Worm (Caenorhabditis elegans) whole organism, L2 larva: ENCODE data around the gene C14A4.12.

Source experiments
- C34F6.9 ChIP-seq: fragments of 150-350 bp; optimal IDR thresholded peaks from 2 replicates; lab custom pipeline; 2014; ENCODE audit warnings: missing biosample characterization, missing genetic modification characterization
- F13H6.1 ChIP-seq: sonication (generic microtip); optimal IDR thresholded peaks from 2 replicates; lab custom pipeline; 2016; ENCODE audit warnings: missing genetic modification characterization, missing compliant biosample characterization
- R02D3.7 ChIP-seq: fragments of 150-350 bp; optimal IDR thresholded peaks from 2 replicates; lab custom pipeline; 2014; ENCODE audit warnings: missing biosample characterization, missing genetic modification characterization
- Y55F3AM.14 ChIP-seq: fragments of 200-800 bp; sonication (Bioruptor generic); optimal IDR thresholded peaks from 2 replicates; lab custom pipeline; 2018; ENCODE audit warnings: mild to moderate bottlenecking, missing genetic modification characterization, missing compliant biosample characterization
- ZK546.5 ChIP-seq: sonication (generic microtip); optimal IDR thresholded peaks from 2 replicates; lab custom pipeline; 2017; ENCODE audit warnings: missing biosample characterization, missing genetic modification characterization
- alr-1 ChIP-seq: fragments of 150-350 bp; optimal IDR thresholded peaks from 2 replicates; lab custom pipeline; 2014; ENCODE audit warnings: missing biosample characterization, missing genetic modification characterization
- aly-2 ChIP-seq: fragments of 150-350 bp; optimal IDR thresholded peaks from 2 replicates; lab custom pipeline; 2014; ENCODE audit warnings: missing biosample characterization, missing genetic modification characterization
- ama-1 ChIP-seq: fragments of 150-350 bp; optimal IDR thresholded peaks from 2 replicates; lab custom pipeline; 2018; ENCODE audit warnings: inconsistent platforms
- blmp-1 ChIP-seq: sonication (generic microtip); optimal IDR thresholded peaks from 2 replicates; lab custom pipeline; 2017; ENCODE audit warnings: missing genetic modification characterization, mild to moderate bottlenecking, missing compliant biosample characterization, antibody characterized with exemption, moderate library complexity; ENCODE audit not compliant: insufficient read depth
- ceh-16 ChIP-seq: fragments of 150-350 bp; optimal IDR thresholded peaks from 2 replicates; lab custom pipeline; 2014; ENCODE audit warnings: missing biosample characterization, missing genetic modification characterization
- ceh-82 ChIP-seq: fragments of 150-350 bp; optimal IDR thresholded peaks from 2 replicates; lab custom pipeline; 2014; ENCODE audit warnings: missing biosample characterization, missing genetic modification characterization
- crh-2 ChIP-seq: sonication (generic microtip); optimal IDR thresholded peaks from 2 replicates; lab custom pipeline; 2017; ENCODE audit warnings: missing biosample characterization, missing genetic modification characterization
- dmd-4 ChIP-seq: sonication (generic microtip); optimal IDR thresholded peaks from 2 replicates; lab custom pipeline; 2017; ENCODE audit warnings: missing biosample characterization, missing genetic modification characterization
- egl-27 ChIP-seq: sonication (generic microtip); optimal IDR thresholded peaks from 3 replicates; lab custom pipeline; 2017; ENCODE audit warnings: missing biosample characterization, missing genetic modification reagents, missing genetic modification characterization
- elt-1 ChIP-seq: fragments of 150-350 bp; optimal IDR thresholded peaks from 2 replicates; lab custom pipeline; 2014; ENCODE audit warnings: missing biosample characterization, missing genetic modification characterization
- elt-3 ChIP-seq: sonication (generic microtip); optimal IDR thresholded peaks from 2 replicates; lab custom pipeline; 2017; ENCODE audit warnings: missing biosample characterization, missing genetic modification characterization
- fos-1 ChIP-seq: fragments of 150-350 bp; optimal IDR thresholded peaks from 2 replicates; lab custom pipeline; 2014; ENCODE audit warnings: missing biosample characterization, missing genetic modification characterization
- gmeb-1 ChIP-seq: fragments of 150-350 bp; optimal IDR thresholded peaks from 2 replicates; lab custom pipeline; 2014; ENCODE audit warnings: missing biosample characterization, missing genetic modification characterization
- lin-11 ChIP-seq: fragments of 150-350 bp; sonication (generic microtip); optimal IDR thresholded peaks from 2 replicates; lab custom pipeline; 2014; ENCODE audit warnings: missing biosample characterization, missing genetic modification characterization, inconsistent platforms, mixed read lengths
- lin-13 ChIP-seq: fragments of 150-350 bp; optimal IDR thresholded peaks from 2 replicates; lab custom pipeline; 2014; ENCODE audit warnings: missing biosample characterization, missing genetic modification reagents, missing genetic modification characterization
- lin-39 ChIP-seq: fragments of 150-350 bp; optimal IDR thresholded peaks from 2 replicates; lab custom pipeline; 2014; ENCODE audit warnings: missing biosample characterization, missing genetic modification reagents, missing genetic modification characterization
- lsy-2 ChIP-seq, 2 experiments: fragments of 150-350 bp in 1 of 2; sonication (generic microtip) in 1 of 2; optimal IDR thresholded peaks; 2 replicates each; lab custom pipeline; 2014 to 2017; ENCODE audit warnings: missing biosample characterization in 2 of 2, missing genetic modification characterization in 2 of 2
- mab-5 ChIP-seq: fragments of 150-350 bp; optimal IDR thresholded peaks from 2 replicates; lab custom pipeline; 2014; ENCODE audit warnings: missing biosample characterization, missing genetic modification characterization
- mbf-1 ChIP-seq: sonication (generic microtip); optimal IDR thresholded peaks from 2 replicates; lab custom pipeline; 2017; ENCODE audit warnings: missing biosample characterization, missing genetic modification characterization
- mdl-1 ChIP-seq, 2 experiments: fragments of 150-350 bp in 1 of 2; sonication (generic microtip) in 1 of 2; optimal IDR thresholded peaks; 2 replicates each; lab custom pipeline; 2017; ENCODE audit warnings: missing biosample characterization in 2 of 2, missing genetic modification characterization in 2 of 2
- nhr-10 ChIP-seq: sonication (generic microtip); optimal IDR thresholded peaks from 2 replicates; lab custom pipeline; 2017; ENCODE audit warnings: missing biosample characterization, missing genetic modification characterization
- nhr-11 ChIP-seq: fragments of 150-350 bp; optimal IDR thresholded peaks from 2 replicates; lab custom pipeline; 2014; ENCODE audit warnings: missing biosample characterization, missing genetic modification characterization
- nhr-12 ChIP-seq: fragments of 150-350 bp; optimal IDR thresholded peaks from 2 replicates; lab custom pipeline; 2014; ENCODE audit warnings: missing biosample characterization, missing genetic modification characterization
- nhr-129 ChIP-seq: fragments of 150-350 bp; optimal IDR thresholded peaks from 2 replicates; lab custom pipeline; 2014; ENCODE audit warnings: missing biosample characterization, missing genetic modification characterization
- nhr-21 ChIP-seq: fragments of 150-350 bp; optimal IDR thresholded peaks from 2 replicates; lab custom pipeline; 2014; ENCODE audit warnings: missing biosample characterization, missing genetic modification characterization
- nhr-23 ChIP-seq: fragments of 150-350 bp; optimal IDR thresholded peaks from 2 replicates; lab custom pipeline; 2014; ENCODE audit warnings: missing biosample characterization, missing genetic modification reagents, missing genetic modification characterization
- nhr-237 ChIP-seq: fragments of 150-350 bp; optimal IDR thresholded peaks from 2 replicates; lab custom pipeline; 2014; ENCODE audit warnings: missing biosample characterization, missing genetic modification characterization
- nhr-25 ChIP-seq: fragments of 150-350 bp; sonication (generic microtip); optimal IDR thresholded peaks from 3 replicates; lab custom pipeline; 2014; ENCODE audit warnings: missing biosample characterization, missing genetic modification characterization
- nhr-6 ChIP-seq: fragments of 150-350 bp; optimal IDR thresholded peaks from 2 replicates; lab custom pipeline; 2014; ENCODE audit warnings: missing biosample characterization, missing genetic modification characterization
- nhr-77 ChIP-seq: fragments of 150-350 bp; optimal IDR thresholded peaks from 2 replicates; lab custom pipeline; 2014; ENCODE audit warnings: missing biosample characterization, missing genetic modification characterization
- peb-1 ChIP-seq: fragments of 150-350 bp; optimal IDR thresholded peaks from 2 replicates; lab custom pipeline; 2014; ENCODE audit warnings: missing biosample characterization, missing genetic modification characterization
- sem-4 ChIP-seq: fragments of 150-350 bp; optimal IDR thresholded peaks from 2 replicates; lab custom pipeline; 2014; ENCODE audit warnings: missing biosample characterization, missing genetic modification reagents, missing genetic modification characterization
- skn-1 ChIP-seq: sonication (generic microtip); optimal IDR thresholded peaks from 2 replicates; lab custom pipeline; 2017; ENCODE audit warnings: missing biosample characterization, missing genetic modification characterization
- sma-3 ChIP-seq: sonication (generic microtip); optimal IDR thresholded peaks from 2 replicates; lab custom pipeline; 2016; ENCODE audit warnings: missing genetic modification reagents, missing genetic modification characterization, missing compliant biosample characterization
- sma-9 ChIP-seq, 2 experiments: fragments of 150-350 bp in 1 of 2; sonication (generic microtip) in 1 of 2; optimal IDR thresholded peaks; 2 replicates each; lab custom pipeline; 2014 to 2016; ENCODE audit warnings: missing genetic modification characterization in 2 of 2, mild to moderate bottlenecking in 1 of 2, missing biosample characterization in 1 of 2, missing compliant biosample characterization in 1 of 2, missing genetic modification reagents in 1 of 2, moderate library complexity in 1 of 2
- snpc-4 ChIP-seq: fragments of 150-350 bp; optimal IDR thresholded peaks from 2 replicates; lab custom pipeline; 2014; ENCODE audit warnings: missing biosample characterization, missing genetic modification characterization
- unc-39 ChIP-seq: fragments of 150-350 bp; optimal IDR thresholded peaks from 2 replicates; lab custom pipeline; 2014; ENCODE audit warnings: missing biosample characterization, missing genetic modification characterization
- unc-55 ChIP-seq: fragments of 150-350 bp; sonication (generic microtip); optimal IDR thresholded peaks from 3 replicates; lab custom pipeline; 2014; ENCODE audit warnings: missing biosample characterization, missing genetic modification reagents, missing genetic modification characterization
- unc-62 ChIP-seq: fragments of 150-350 bp; optimal IDR thresholded peaks from 2 replicates; lab custom pipeline; 2014; ENCODE audit warnings: missing biosample characterization, missing genetic modification reagents, missing genetic modification characterization
- zag-1 ChIP-seq: fragments of 150-350 bp; optimal IDR thresholded peaks from 2 replicates; lab custom pipeline; 2014; ENCODE audit warnings: missing biosample characterization, missing genetic modification characterization
- ztf-1 ChIP-seq: fragments of 200-800 bp; sonication (Bioruptor generic); conservative IDR thresholded peaks from 2 replicates; pipeline ENCODE4 v1.3.6; 2022; ENCODE audit warnings: missing genetic modification characterization, missing compliant biosample characterization
- ztf-11 ChIP-seq: sonication (generic microtip); optimal IDR thresholded peaks from 2 replicates; lab custom pipeline; 2017; ENCODE audit warnings: missing biosample characterization, missing genetic modification characterization
- ztf-4 ChIP-seq: fragments of 150-350 bp; optimal IDR thresholded peaks from 2 replicates; lab custom pipeline; 2014; ENCODE audit warnings: missing biosample characterization, missing genetic modification characterization

C14A4.12 gene

ce11 chrII:10612743-10613142 lies at the start of gene C14A4.12:
Gene C14A4.12, plus strand, starts transcription at chrII:10613043.
- TF ChIP-seq nhr-6 (no peak), nhr-129 (tag; lab: Kevin White, UChicago) (no peak), nhr-23 (tag; lab: Kevin White, UChicago) (no peak), lin-11 (no peak), nhr-12 (tag; lab: Kevin White, UChicago) (no peak), alr-1 (tag; lab: Kevin White, UChicago) (no peak), sem-4 (tag; lab: Kevin White, UChicago) (no peak), lin-13 (GFP tag; lab: Kevin White, UChicago) (no peak), mab-5 (tag; lab: Kevin White, UChicago) (no peak), ceh-16 (tag; lab: Kevin White, UChicago) (no peak), elt-1 (no peak), sma-9 (GFP tag; optimal IDR thresholded peaks at IDR 0.05; lab: Kevin White, UChicago) (no peak), sma-9 (tag; optimal IDR thresholded peaks at IDR 0.05; lab: Kevin White, UChicago) (no peak), ztf-4 (tag; lab: Kevin White, UChicago) (no peak), unc-39 (tag; lab: Kevin White, UChicago) (no peak), F13H6.1 (tag; lab: Kevin White, UChicago) (no peak)

- TF ChIP-seq unc-62 (peak; percentile 98), elt-1 (peak; percentile 47), nhr-23 (tag; lab: Kevin White, UChicago) (peak; percentile 62), ceh-82 (tag; lab: Kevin White, UChicago) (peak; percentile 98), aly-2 (peak; percentile 81), nhr-11 (peak; percentile 98), mab-5 (tag; lab: Kevin White, UChicago) (peak; percentile 98), ztf-4 (tag; lab: Kevin White, UChicago) (peak; percentile 100), nhr-10 (peak; percentile 95), ztf-11 (tag; lab: Kevin White, UChicago) (peak; percentile 87), lsy-2 (tag; optimal IDR thresholded peaks at IDR 0.05; lab: Kevin White, UChicago) (peak; percentile 98 to 99), nhr-77 (tag; lab: Kevin White, UChicago) (peak; percentile 99), ama-1 (lab: Kevin White, UChicago) (peak; percentile 97), fos-1 (tag; lab: Kevin White, UChicago) (peak; percentile 100), sma-9 (GFP tag; optimal IDR thresholded peaks at IDR 0.05; lab: Kevin White, UChicago) (peak; percentile 100), sma-9 (tag; optimal IDR thresholded peaks at IDR 0.05; lab: Kevin White, UChicago) (peak; percentile 49), nhr-6 (peak; percentile 100), nhr-25 (peak; percentile 100), nhr-12 (tag; lab: Kevin White, UChicago) (peak; percentile 84), C34F6.9 (tag; lab: Kevin White, UChicago) (peak; percentile 100), dmd-4 (tag; lab: Kevin White, UChicago) (peak; percentile 78), blmp-1 (tag; lab: Kevin White, UChicago) (peak; percentile 97), ZK546.5 (tag; lab: Kevin White, UChicago) (peak; percentile 93), mbf-1 (peak; percentile 70), gmeb-1 (tag; lab: Kevin White, UChicago) (peak; percentile 100), skn-1 (peak; percentile 100), R02D3.7 (peak; percentile 91), ceh-16 (tag; lab: Kevin White, UChicago) (peak; percentile 100), lin-13 (GFP tag; lab: Kevin White, UChicago) (peak; percentile 100), unc-39 (tag; lab: Kevin White, UChicago) (peak; percentile 57), elt-3 (no peak), sem-4 (tag; lab: Kevin White, UChicago) (peak; percentile 100), nhr-21 (tag; lab: Kevin White, UChicago) (peak; percentile 100), lin-39 (tag; lab: Kevin White, UChicago) (peak; percentile 99), crh-2 (peak; percentile 100), sma-3 (GFP tag; lab: Kevin White, UChicago) (peak; percentile 100), alr-1 (tag; lab: Kevin White, UChicago) (no peak), nhr-129 (tag; lab: Kevin White, UChicago) (peak; percentile 99), snpc-4 (peak; percentile 95), zag-1 (tag; lab: Kevin White, UChicago) (peak; percentile 100), peb-1 (tag; lab: Kevin White, UChicago) (peak; percentile 55), lin-11 (peak; percentile 98), mdl-1 (tag; optimal IDR thresholded peaks at IDR 0.05; lab: Kevin White, UChicago) (peak; percentile 39 to 97), Y55F3AM.14 (GFP tag; lab: Kevin White, UChicago) (peak; percentile 99), egl-27 (tag; lab: Kevin White, UChicago) (peak; percentile 100), F13H6.1 (tag; lab: Kevin White, UChicago) (peak; percentile 100), nhr-237 (tag; lab: Kevin White, UChicago) (peak; percentile 93), unc-55 (GFP tag; lab: Kevin White, UChicago) (peak; percentile 100), ztf-1 (GFP tag; lab: Robert Waterston, UW) (peak; percentile 99; the same call in 1 of the 2 replicates)
Observed at ce11 chrII:10563368-10563767, 49.5 kb upstream of the C14A4.12 start, which contains the start of gene cdc-48.1. Gene cdc-48.1, minus strand, starts transcription at chrII:10563407.
